Worm (Caenorhabditis elegans) whole organism, mixed stage, embryonic: ENCODE data around the gene sma-2.

Source experiments
- mab-5 ChIP-seq: fragments of 150-350 bp; optimal IDR thresholded peaks from 2 replicates; lab custom pipeline; 2014; ENCODE audit warnings: missing biosample characterization, missing genetic modification characterization
- nhr-12 ChIP-seq: fragments of 150-350 bp; optimal IDR thresholded peaks from 2 replicates; lab custom pipeline; 2014; ENCODE audit warnings: missing biosample characterization, missing genetic modification characterization
- snpc-4 ChIP-seq: fragments of 150-350 bp; optimal IDR thresholded peaks from 2 replicates; lab custom pipeline; 2014; ENCODE audit warnings: missing biosample characterization, missing genetic modification characterization

- TF ChIP-seq snpc-4 (tag; lab: Kevin White, UChicago) (no peak), mab-5 (tag; lab: Kevin White, UChicago) (peak; percentile 13), nhr-12 (tag; lab: Kevin White, UChicago) (peak; percentile 30)
These were observed 18.4 kb downstream of the sma-2 start, which contains the start of gene mtss-1 for ce11 chrIII:8767889-8768361.
